Worm (Caenorhabditis elegans): Measurements from ENCODE around the gene str-156.

The str-156 gene

ce11 chrIV:4934103-4934502 is 20.9 kb downstream of the str-156 start, which contains the start of gene str-153:
Gene str-153, plus strand, starts transcription at chrIV:4934403.
- TF ChIP-seq ztf-28 (GFP tag; IDR thresholded peaks at IDR 0.05) (no peak), D2030.7 (GFP tag; IDR thresholded peaks at IDR 0.05) (no peak), madf-8 (GFP tag; conservative IDR thresholded peaks at IDR 0.05) (no peak), hlh-26 (GFP tag; conservative IDR thresholded peaks at IDR 0.05) (no peak), mel-28 (tag; optimal IDR thresholded peaks at IDR 0.05; ENCODE audit: borderline replicate concordance) (no peak), pbrm-1 (GFP tag; IDR thresholded peaks at IDR 0.05) (no peak)

ce11 chrIV:4937647-4938046 is 24.5 kb downstream of the str-156 start, which contains the start of gene fbxa-86:
Gene fbxa-86, minus strand, starts transcription at chrIV:4938013.
- TF ChIP-seq pbrm-1 (GFP tag; IDR thresholded peaks at IDR 0.05) = no peak
- no peak for TF ChIP-seq aptf-2 (GFP tag; conservative IDR thresholded peaks at IDR 0.05)
- TF ChIP-seq ets-4 (GFP tag; optimal IDR thresholded peaks at IDR 0.05) = no peak
- no peak for TF ChIP-seq egl-44 (GFP tag; IDR thresholded peaks at IDR 0.05)
- no peak for TF ChIP-seq unc-62 (GFP tag; optimal IDR thresholded peaks at IDR 0.05)
- no peak for TF ChIP-seq lir-1 (GFP tag; conservative IDR thresholded peaks at IDR 0.05)
- TF ChIP-seq nhr-179 (tag; optimal IDR thresholded peaks at IDR 0.05) = no peak
- TF ChIP-seq madf-10 (tag; optimal IDR thresholded peaks at IDR 0.05) = no peak
- no peak for TF ChIP-seq lin-26 (GFP tag; IDR thresholded peaks at IDR 0.05)
- no peak for TF ChIP-seq xnd-1 (tag; optimal IDR thresholded peaks at IDR 0.05)
- TF ChIP-seq Y53F4B.3 (GFP tag; IDR thresholded peaks at IDR 0.05) = no peak

DNA sequence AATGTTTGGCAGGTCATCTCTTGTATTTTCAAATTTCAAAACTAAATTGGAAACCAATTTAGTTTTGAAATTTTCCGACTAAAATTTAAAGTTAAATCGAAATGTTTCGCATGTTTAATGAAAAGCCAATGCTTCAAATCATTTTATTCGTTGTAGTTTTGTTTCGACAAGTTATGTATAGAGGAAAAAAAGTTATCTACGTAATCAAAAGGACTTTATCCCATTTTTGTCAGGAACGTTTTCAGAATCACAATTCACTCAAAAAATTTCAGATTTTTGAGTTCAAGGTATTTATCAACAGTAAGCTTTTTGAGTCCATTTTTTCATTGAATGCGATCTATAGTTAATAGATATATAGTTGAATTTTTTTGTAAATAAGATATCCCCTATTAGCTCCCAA is 25.5 kb downstream of the str-156 start, which contains the start of gene str-168:
TSS of gene str-168 (plus strand) at position 301 of the 400 bp plus-strand sequence.
- no peak for TF ChIP-seq C06A6.2 (GFP tag; conservative IDR thresholded peaks at IDR 0.05)
- TF ChIP-seq ztf-3 (GFP tag; optimal IDR thresholded peaks at IDR 0.05) = no peak
- TF ChIP-seq rec-8 (tag; optimal IDR thresholded peaks at IDR 0.05) = no peak
- TF ChIP-seq K11D2.4 (GFP tag; IDR thresholded peaks at IDR 0.05) = no peak
- TF ChIP-seq ama-1 (optimal IDR thresholded peaks at IDR 0.05) = no peak
- no peak for TF ChIP-seq ama-1 (GFP tag; optimal IDR thresholded peaks at IDR 0.05)
- no peak for TF ChIP-seq ztf-6 (GFP tag; IDR thresholded peaks at IDR 0.05)
- TF ChIP-seq fkh-3 (tag; optimal IDR thresholded peaks at IDR 0.05) = no peak
- TF ChIP-seq Y79H2A.3 (GFP tag; conservative IDR thresholded peaks at IDR 0.05) = no peak
- TF ChIP-seq lag-1 (GFP tag; IDR thresholded peaks at IDR 0.05) = no peak
- no peak for TF ChIP-seq nhr-27 (tag; optimal IDR thresholded peaks at IDR 0.05)
- TF ChIP-seq bed-1 (GFP tag; IDR thresholded peaks at IDR 0.05) = no peak
- TF ChIP-seq rcor-1 (GFP tag; IDR thresholded peaks at IDR 0.05) = no peak

DNA sequence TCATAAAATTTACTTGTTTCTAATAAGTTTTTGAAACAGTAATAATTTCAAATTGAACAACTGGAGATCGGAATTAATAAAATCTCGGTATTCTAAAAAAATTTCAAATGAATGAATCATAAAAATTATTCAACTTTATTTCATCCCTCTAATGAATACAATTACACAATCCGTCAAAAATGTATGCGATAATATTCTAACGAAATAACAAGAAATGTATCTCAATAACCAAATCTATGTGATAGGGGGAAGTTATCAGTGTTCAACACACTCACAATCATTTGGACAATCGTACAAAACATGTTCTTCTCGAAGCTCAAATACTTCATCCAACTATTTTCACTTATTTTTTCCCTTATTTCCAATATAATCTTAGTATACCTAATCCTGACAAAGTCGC is 28.5 kb downstream of the str-156 start, which contains the start of gene Y9C9A.5:
TSS of gene Y9C9A.5 (plus strand) at position 301 of the 400 bp plus-strand sequence.
- no peak for TF ChIP-seq nhr-90 (tag; optimal IDR thresholded peaks at IDR 0.05)
- TF ChIP-seq ceh-100 (GFP tag; IDR thresholded peaks at IDR 0.05) = no peak
- TF ChIP-seq ztf-25 (GFP tag; IDR thresholded peaks at IDR 0.05) = no peak
- TF ChIP-seq mel-28 (tag; optimal IDR thresholded peaks at IDR 0.05; ENCODE audit: borderline replicate concordance) = no peak
- no peak for TF ChIP-seq ztf-22 (GFP tag; optimal IDR thresholded peaks at IDR 0.05)

DNA sequence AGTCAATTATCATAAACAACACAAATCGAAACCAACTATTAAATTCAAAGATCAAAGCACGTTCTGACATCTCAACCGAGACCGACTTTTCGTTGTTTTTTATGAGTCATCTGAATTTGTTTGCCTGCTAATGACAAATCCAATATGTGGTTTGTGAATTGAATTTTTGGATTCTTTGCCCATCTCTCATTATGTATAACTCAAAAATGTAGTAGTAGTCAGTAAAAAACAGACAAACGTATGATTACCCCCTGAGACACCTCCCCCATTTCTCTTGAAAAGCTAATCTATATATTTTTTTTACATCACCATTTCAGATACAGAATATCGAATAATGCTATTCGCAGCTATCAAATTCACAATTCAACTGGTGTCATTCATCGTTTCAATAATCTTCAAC is 32.6 kb downstream of the str-156 start, which contains the start of gene str-169:
TSS of gene str-169 (plus strand) at position 301 of the 400 bp plus-strand sequence.
- TF ChIP-seq F55B11.4 (tag; optimal IDR thresholded peaks at IDR 0.05; ENCODE audit: borderline replicate concordance, insufficient read depth) (no peak), bed-2 (GFP tag; IDR thresholded peaks at IDR 0.05) (no peak), repo-1 (tag; optimal IDR thresholded peaks at IDR 0.05) (no peak), F57C9.4 (tag; optimal IDR thresholded peaks at IDR 0.05) (no peak), pha-4 (tag; optimal IDR thresholded peaks at IDR 0.05) (no peak), lag-1 (GFP tag; IDR thresholded peaks at IDR 0.05) (no peak), unc-62 (GFP tag; optimal IDR thresholded peaks at IDR 0.05) (no peak), mxl-1 (tag; optimal IDR thresholded peaks at IDR 0.05) (no peak), Y53F4B.3 (GFP tag; IDR thresholded peaks at IDR 0.05) (no peak), sptf-2 (GFP tag; optimal IDR thresholded peaks at IDR 0.05) (no peak), attf-5 (GFP tag; optimal IDR thresholded peaks at IDR 0.05) (no peak), F57A8.1 (GFP tag; optimal IDR thresholded peaks at IDR 0.05) (no peak), egl-18 (GFP tag; IDR thresholded peaks at IDR 0.05) (no peak), ets-4 (GFP tag; optimal IDR thresholded peaks at IDR 0.05) (no peak), tlf-1 (GFP tag; optimal IDR thresholded peaks at IDR 0.05) (no peak)

Data from whole organism, young adult.